Worm (Caenorhabditis elegans): ENCODE data around the gene F11D5.6.

DNA sequence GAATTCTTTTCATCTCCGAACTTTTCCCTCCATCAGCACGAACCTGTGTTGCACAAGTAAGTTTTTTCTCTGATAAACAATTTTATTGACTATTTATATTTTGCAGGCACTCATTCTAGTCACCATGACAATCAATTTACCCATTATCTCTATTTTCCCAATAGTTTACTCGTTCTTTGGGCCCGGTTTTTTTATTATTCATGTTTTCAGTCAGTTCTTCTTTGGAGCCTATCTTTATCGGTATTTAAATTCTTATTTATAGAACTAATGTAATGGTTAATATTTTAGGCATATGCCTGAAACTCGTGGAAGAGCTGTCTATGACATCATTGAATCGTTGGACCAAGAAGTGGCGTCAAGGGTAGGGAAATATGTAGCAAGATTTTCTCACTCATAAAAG lies 41.1 kb downstream of the F11D5.6 start:
- no peak for TF ChIP-seq W03F9.2 (tag; optimal IDR thresholded peaks at IDR 0.05)
- no peak for TF ChIP-seq dao-5 (tag; optimal IDR thresholded peaks at IDR 0.05)
- no peak for TF ChIP-seq him-1 (tag; optimal IDR thresholded peaks at IDR 0.05)
